Worm (Caenorhabditis elegans): ENCODE results near the gene ech-1.1.

Gene ech-1.1

DNA sequence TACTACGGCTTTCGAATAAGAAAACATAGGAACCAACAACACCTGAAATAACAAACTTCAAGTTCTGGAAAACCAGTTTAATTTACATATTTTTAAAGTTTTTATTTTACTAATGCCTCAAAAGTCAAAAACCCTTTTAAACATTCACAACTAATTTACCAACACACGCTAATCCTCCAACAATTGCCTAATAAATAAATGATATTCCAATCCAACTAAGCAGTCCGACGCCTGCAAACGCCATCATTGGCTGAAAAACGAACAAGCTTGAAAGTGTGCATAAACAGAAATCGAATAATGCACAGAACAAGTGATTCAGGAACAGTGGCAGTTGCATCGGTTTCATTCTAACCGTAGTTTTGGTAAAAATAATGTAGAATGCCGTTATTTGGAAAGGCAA, 6.5 kb upstream of the ech-1.1 start:
- TF ChIP-seq unc-62 (GFP tag; optimal IDR thresholded peaks at IDR 0.05 in 1 of 2) (peak in 1 of 2 experiments; percentile 95), unc-62 (tag; optimal IDR thresholded peaks at IDR 0.05) (no peak), nhr-48 (tag; optimal IDR thresholded peaks at IDR 0.05) (no peak)

- TF ChIP-seq Y5F2A.4 (GFP tag; optimal IDR thresholded peaks at IDR 0.05) (no peak), mes-2 (tag; optimal IDR thresholded peaks at IDR 0.05; ENCODE audit: poor library complexity, severe bottlenecking) (no peak), daf-16 (GFP tag; optimal IDR thresholded peaks at IDR 0.05) (no peak), daf-16 (tag; optimal IDR thresholded peaks at IDR 0.05) (peak; percentile 96), skn-1 (tag; optimal IDR thresholded peaks at IDR 0.05) (no peak), unc-39 (tag; optimal IDR thresholded peaks at IDR 0.05) (no peak), ztf-7 (tag; optimal IDR thresholded peaks at IDR 0.05) (peak; percentile 77), spr-1 (tag; optimal IDR thresholded peaks at IDR 0.05) (no peak), T20F7.1 (GFP tag; optimal IDR thresholded peaks at IDR 0.05) (peak; percentile 68), hif-1 (tag; optimal IDR thresholded peaks at IDR 0.05) (peak in 1 of 2 experiments; percentile 58), Y105C5A.15 (GFP tag; IDR thresholded peaks at IDR 0.05) (no peak), nhr-28 (tag; optimal IDR thresholded peaks at IDR 0.05) (peak; percentile 98), F44E2.7 (GFP tag; IDR thresholded peaks at IDR 0.05) (no peak), unc-62 (GFP tag; optimal IDR thresholded peaks at IDR 0.05 in 1 of 2) (peak in 1 of 2 experiments; percentile 35), unc-62 (tag; optimal IDR thresholded peaks at IDR 0.05) (no peak), dve-1 (tag; optimal IDR thresholded peaks at IDR 0.05; ENCODE audit: insufficient read depth) (peak; percentile 95), pqm-1 (tag; optimal IDR thresholded peaks at IDR 0.05) (peak; percentile 72), dmd-6 (GFP tag; IDR thresholded peaks at IDR 0.05) (peak; percentile 99), nhr-48 (tag; optimal IDR thresholded peaks at IDR 0.05) (peak; percentile 91), madf-9 (GFP tag; conservative IDR thresholded peaks at IDR 0.05) (no peak), dmd-9 (GFP tag; IDR thresholded peaks at IDR 0.05) (no peak), dpl-1 (GFP tag; optimal IDR thresholded peaks at IDR 0.05) (no peak), hlh-11 (tag; optimal IDR thresholded peaks at IDR 0.05) (peak; percentile 85), rbr-2 (tag; optimal IDR thresholded peaks at IDR 0.05) (no peak), ztf-11 (tag; optimal IDR thresholded peaks at IDR 0.05) (no peak), nhr-237 (tag; optimal IDR thresholded peaks at IDR 0.05) (no peak), nhr-6 (tag; optimal IDR thresholded peaks at IDR 0.05) (peak; percentile 90), nhr-77 (tag; optimal IDR thresholded peaks at IDR 0.05) (peak; percentile 86), ceh-82 (tag; optimal IDR thresholded peaks at IDR 0.05) (no peak), mdl-1 (tag; optimal IDR thresholded peaks at IDR 0.05) (peak in 1 of 2 experiments; percentile 77)
Measured at ce11 chrV:15354648-15355047, 6.7 kb downstream of the ech-1.1 start, which contains the start of gene C29F3.7. C29F3.7 (plus strand) TSS chrV:15354901.

ce11 chrV:15352376-15352775, 8.9 kb downstream of the ech-1.1 start, which contains the start of gene srx-58:
srx-58 (plus strand) TSS chrV:15352676.
- no peak for TF ChIP-seq dve-1 (tag; optimal IDR thresholded peaks at IDR 0.05; ENCODE audit: insufficient read depth)
- TF ChIP-seq spr-3 (GFP tag; optimal IDR thresholded peaks at IDR 0.05) = no peak
- TF ChIP-seq hlh-11 (tag; optimal IDR thresholded peaks at IDR 0.05) = no peak
- TF ChIP-seq T20F7.1 (GFP tag; optimal IDR thresholded peaks at IDR 0.05) = no peak

- TF ChIP-seq gei-8 (GFP tag; optimal IDR thresholded peaks at IDR 0.05) (no peak), lin-1 (GFP tag; IDR thresholded peaks at IDR 0.05) (no peak), T26A8.4 (GFP tag; IDR thresholded peaks at IDR 0.05) (no peak), zfp-3 (GFP tag; conservative IDR thresholded peaks at IDR 0.05) (no peak), nhr-42 (GFP tag; IDR thresholded peaks at IDR 0.05) (no peak), duxl-1 (tag; optimal IDR thresholded peaks at IDR 0.05; ENCODE audit: poor library complexity) (no peak), F49E8.2 (tag; optimal IDR thresholded peaks at IDR 0.05; ENCODE audit: borderline replicate concordance) (no peak), lsy-2 (tag; optimal IDR thresholded peaks at IDR 0.05) (no peak), daf-16 (GFP tag; optimal IDR thresholded peaks at IDR 0.05) (no peak), daf-16 (tag; optimal IDR thresholded peaks at IDR 0.05) (no peak), tag-97 (GFP tag; IDR thresholded peaks at IDR 0.05) (no peak), nhr-48 (tag; optimal IDR thresholded peaks at IDR 0.05) (no peak), hif-1 (tag; optimal IDR thresholded peaks at IDR 0.05) (no peak), egl-27 (tag; optimal IDR thresholded peaks at IDR 0.05) (no peak), php-3 (GFP tag; IDR thresholded peaks at IDR 0.05) (no peak)
Measured at ce11 chrV:15350615-15351014, 10.7 kb downstream of the ech-1.1 start, which contains the start of gene clec-231. clec-231 (minus strand) TSS chrV:15350715.

Data from whole organism, L4 larva.